Fruit fly (Drosophila melanogaster) whole organism, wandering third instar larva: ENCODE results near the gene CG32695.

Experiments
- Abd-B ChIP-seq: fragments of >200 bp; optimal IDR thresholded peaks from 2 replicates; lab custom pipeline; 2017; ENCODE audit warnings: missing biosample characterization, missing genetic modification characterization
- CG32264 ChIP-seq: fragments of 200-800 bp; sonication (Bioruptor generic); optimal IDR thresholded peaks from 2 replicates; lab custom pipeline; 2016; ENCODE audit warnings: missing biosample characterization, missing genetic modification characterization
- CG9705 ChIP-seq: fragments of 200-800 bp; sonication (Bioruptor generic); optimal IDR thresholded peaks from 2 replicates; lab custom pipeline; 2018; ENCODE audit warnings: missing biosample characterization, mild to moderate bottlenecking, missing genetic modification characterization
- Dfd ChIP-seq: fragments of >200 bp; optimal IDR thresholded peaks from 2 replicates; lab custom pipeline; 2017; ENCODE audit warnings: missing biosample characterization, missing genetic modification characterization
- Dif ChIP-seq: fragments of 200-275, 200-300 bp; sonication (Bioruptor generic); optimal IDR thresholded peaks from 2 replicates; lab custom pipeline; 2018; ENCODE audit warnings: missing biosample characterization, missing genetic modification characterization; ENCODE audit not compliant: partially characterized antibody
- HLH106 ChIP-seq: fragments of 200-800 bp; optimal IDR thresholded peaks from 3 replicates; lab custom pipeline; 2019; ENCODE audit warnings: missing biosample characterization, mild to moderate bottlenecking, missing genetic modification characterization, moderate library complexity
- Hr78 ChIP-seq: fragments of >200 bp; optimal IDR thresholded peaks from 2 replicates; lab custom pipeline; 2017; ENCODE audit warnings: missing biosample characterization, missing genetic modification characterization
- Hr83 ChIP-seq: fragments of 200-300 bp; sonication (Bioruptor generic); optimal IDR thresholded peaks from 2 replicates; lab custom pipeline; 2016; ENCODE audit warnings: missing biosample characterization, mild to moderate bottlenecking, missing genetic modification characterization, moderate library complexity; ENCODE audit not compliant: poor library complexity, severe bottlenecking
- Jra ChIP-seq: sonication (Bioruptor generic); optimal IDR thresholded peaks from 2 replicates; lab custom pipeline; 2016; ENCODE audit warnings: missing biosample characterization, missing genetic modification characterization
- Mio ChIP-seq: sonication (Bioruptor generic); optimal IDR thresholded peaks from 2 replicates; lab custom pipeline; 2016; ENCODE audit warnings: missing biosample characterization, missing genetic modification characterization
- Myc ChIP-seq: fragments of >200 bp; optimal IDR thresholded peaks from 2 replicates; lab custom pipeline; 2017
- OdsH ChIP-seq: fragments of 200-800 bp; sonication (Bioruptor generic); optimal IDR thresholded peaks from 2 replicates; lab custom pipeline; 2016; ENCODE audit warnings: missing biosample characterization, mild to moderate bottlenecking, missing genetic modification characterization
- Rel ChIP-seq, 2 experiments: fragments of 200-800 bp; sonication (Bioruptor generic) in 1 of 2; optimal IDR thresholded peaks; 2 replicates in 1 of 2; 3 replicates in 1 of 2; lab custom pipeline; 2016 to 2019; ENCODE audit warnings: mild to moderate bottlenecking in 2 of 2, missing biosample characterization in 2 of 2, missing genetic modification characterization in 2 of 2, moderate library complexity in 1 of 2
- Vsx2 ChIP-seq: fragments of 200-300, 225-300 bp; sonication (Bioruptor generic); optimal IDR thresholded peaks from 2 replicates; lab custom pipeline; 2018; ENCODE audit warnings: missing biosample characterization, missing genetic modification characterization; ENCODE audit not compliant: partially characterized antibody
- br ChIP-seq: fragments of 200-800 bp; sonication (Bioruptor generic); optimal IDR thresholded peaks from 2 replicates; lab custom pipeline; 2016; ENCODE audit warnings: missing biosample characterization, missing genetic modification characterization
- dl ChIP-seq, 2 experiments: fragments of 175-275, 200-275 bp in 1 of 2; fragments of 200-275 bp in 1 of 2; sonication (Bioruptor generic); optimal IDR thresholded peaks; lab custom pipeline; 2018; ENCODE audit warnings: mild to moderate bottlenecking in 2 of 2, missing biosample characterization in 2 of 2, missing genetic modification characterization in 2 of 2, moderate library complexity in 2 of 2; ENCODE audit not compliant: partially characterized antibody in 2 of 2, insufficient read depth in 1 of 2
- dmrt93B ChIP-seq: fragments of 200-800 bp; sonication (Bioruptor generic); optimal IDR thresholded peaks from 2 replicates; lab custom pipeline; 2018; ENCODE audit warnings: missing biosample characterization, mild to moderate bottlenecking, missing genetic modification characterization
- dsf ChIP-seq: sonication (Bioruptor generic); optimal IDR thresholded peaks from 2 replicates; lab custom pipeline; 2016; ENCODE audit warnings: missing biosample characterization, missing genetic modification characterization, borderline replicate concordance
- ey ChIP-seq: fragments of 200-800 bp; sonication (Bioruptor generic); optimal IDR thresholded peaks from 2 replicates; lab custom pipeline; 2016; ENCODE audit warnings: missing biosample characterization, missing genetic modification characterization
- foxo ChIP-seq, 2 experiments: fragments of 200-800 bp; sonication (Bioruptor generic); optimal IDR thresholded peaks; 2 replicates in 1 of 2; 3 replicates in 1 of 2; lab custom pipeline; 2016 to 2017; ENCODE audit warnings: missing biosample characterization in 2 of 2, missing genetic modification characterization in 2 of 2
- fru ChIP-seq: fragments of 200-800 bp; sonication (Bioruptor generic); optimal IDR thresholded peaks from 3 replicates; lab custom pipeline; 2016; ENCODE audit warnings: missing biosample characterization, mild to moderate bottlenecking, missing genetic modification characterization
- h ChIP-seq: fragments of 200-800 bp; sonication (Bioruptor generic); optimal IDR thresholded peaks from 3 replicates; lab custom pipeline; 2016; ENCODE audit warnings: missing biosample characterization, mild to moderate bottlenecking, missing genetic modification characterization
- jim ChIP-seq: fragments of 175-275, 200-325 bp; sonication (Bioruptor generic); optimal IDR thresholded peaks from 2 replicates; lab custom pipeline; 2016; ENCODE audit warnings: missing biosample characterization, mild to moderate bottlenecking, missing genetic modification characterization
- lola ChIP-seq: fragments of >200 bp; optimal IDR thresholded peaks from 2 replicates; lab custom pipeline; 2017; ENCODE audit warnings: missing biosample characterization, missing genetic modification characterization
- sv ChIP-seq: fragments of 200-800 bp; sonication (Bioruptor generic); optimal IDR thresholded peaks from 3 replicates; lab custom pipeline; 2016; ENCODE audit warnings: missing biosample characterization, missing genetic modification characterization
- tai ChIP-seq: sonication (Bioruptor generic); optimal IDR thresholded peaks from 2 replicates; lab custom pipeline; 2016; ENCODE audit warnings: missing biosample characterization, missing genetic modification characterization
- woc ChIP-seq: sonication (Bioruptor generic); optimal IDR thresholded peaks from 2 replicates; lab custom pipeline; 2016; ENCODE audit warnings: missing biosample characterization, mild to moderate bottlenecking, missing genetic modification characterization

The CG32695 gene

dm6 chrX:9873917-9874316 lies at the start of gene CG32695:
TSS of gene CG32695 (minus strand) at chrX:9874057.
- TF ChIP-seq Rel (GFP tag; optimal IDR thresholded peaks at IDR 0.05; lab: Kevin White, UChicago), result no peak
- TF ChIP-seq Rel (tag; optimal IDR thresholded peaks at IDR 0.05; lab: Kevin White, UChicago), result peak; percentile 32
- TF ChIP-seq jim (GFP tag; lab: Kevin White, UChicago), result no peak

DNA sequence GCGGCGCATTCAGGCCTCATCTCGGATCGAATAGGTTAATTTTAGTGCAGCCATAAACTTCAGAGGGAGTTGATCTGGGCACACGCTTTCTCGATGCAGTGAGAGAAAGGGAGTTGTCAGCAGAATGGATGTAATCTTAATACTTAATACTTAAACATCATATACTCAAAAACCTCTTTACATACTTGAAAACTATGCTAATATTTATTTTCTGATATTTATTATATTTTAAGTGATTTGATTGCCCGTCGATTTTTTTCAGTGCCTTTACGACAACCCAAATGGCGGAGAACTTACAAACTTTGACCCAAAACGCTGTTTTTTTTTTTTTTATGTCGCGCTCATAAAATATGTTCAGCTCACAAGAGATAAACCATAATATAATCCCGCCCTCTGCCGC lies 37.9 kb upstream of the CG32695 start:
- no peak for TF ChIP-seq ey (GFP tag; lab: Kevin White, UChicago)
- no peak for TF ChIP-seq br (GFP tag; lab: Kevin White, UChicago)
- no peak for TF ChIP-seq Hr78 (GFP tag; lab: Kevin White, UChicago)
- no peak for TF ChIP-seq CG32264 (GFP tag; lab: Kevin White, UChicago)
- TF ChIP-seq OdsH (GFP tag; lab: Kevin White, UChicago), result no peak
- no peak for TF ChIP-seq HLH106 (tag; lab: Kevin White, UChicago)
- no peak for TF ChIP-seq dsf
- no peak for TF ChIP-seq sv
- no peak for TF ChIP-seq fru
- no peak for TF ChIP-seq tai (GFP tag; lab: Kevin White, UChicago)

DNA sequence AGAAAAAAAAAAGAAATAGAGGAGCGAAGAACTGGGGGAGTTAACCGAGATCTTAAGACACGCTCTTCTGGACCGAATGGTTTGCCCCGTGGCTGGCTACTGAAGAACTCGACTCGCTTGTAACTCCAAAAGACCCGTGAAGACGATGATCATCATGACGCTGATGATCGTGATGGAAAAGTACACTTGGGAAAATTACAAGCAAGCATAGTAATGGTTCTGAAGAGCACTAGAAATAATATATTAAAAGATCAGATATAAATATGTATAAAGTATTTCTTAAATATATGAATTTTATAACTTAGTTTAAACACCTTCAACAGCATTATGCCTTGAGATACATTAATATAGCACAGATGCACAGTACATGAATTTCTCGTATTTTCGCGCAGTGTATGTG lies 37.2 kb upstream of the CG32695 start, which contains the start of gene CG1986:
TSS of gene CG1986 (minus strand) at position 101 of the 400 bp plus-strand sequence.
- TF ChIP-seq CG9705 (no peak), h (GFP tag; lab: Kevin White, UChicago) (no peak), Hr83 (GFP tag; lab: Kevin White, UChicago) (no peak), dl (GFP tag; optimal IDR thresholded peaks at IDR 0.05; lab: Kevin White, UChicago; ENCODE audit: insufficient read depth in 1 of 2, partially characterized antibody in 2 of 2) (no peak), Vsx2 (GFP tag; lab: Kevin White, UChicago) (no peak), Dif (no peak), dsf (no peak), lola (GFP tag; lab: Kevin White, UChicago) (no peak), Dfd (GFP tag; lab: Kevin White, UChicago) (no peak), jim (GFP tag; lab: Kevin White, UChicago) (no peak)

dm6 chrX:9909384-9909783 lies 35.5 kb upstream of the CG32695 start:
- TF ChIP-seq Rel (GFP tag; optimal IDR thresholded peaks at IDR 0.05; lab: Kevin White, UChicago) (no peak), Rel (tag; optimal IDR thresholded peaks at IDR 0.05; lab: Kevin White, UChicago) (no peak), dl (GFP tag; optimal IDR thresholded peaks at IDR 0.05; lab: Kevin White, UChicago; ENCODE audit: insufficient read depth in 1 of 2, partially characterized antibody in 2 of 2) (no peak), Mio (GFP tag; lab: Kevin White, UChicago) (no peak), fru (no peak), OdsH (GFP tag; lab: Kevin White, UChicago) (no peak), woc (GFP tag; lab: Kevin White, UChicago) (no peak), lola (GFP tag; lab: Kevin White, UChicago) (no peak), Hr83 (GFP tag; lab: Kevin White, UChicago) (no peak), Jra (no peak), dmrt93B (GFP tag; lab: Kevin White, UChicago) (no peak), Vsx2 (GFP tag; lab: Kevin White, UChicago) (no peak), dsf (no peak), Dif (no peak), HLH106 (tag; lab: Kevin White, UChicago) (no peak), Myc (lab: Kevin White, UChicago) (no peak), Abd-B (GFP tag; lab: Kevin White, UChicago) (no peak), Hr78 (GFP tag; lab: Kevin White, UChicago) (no peak)

- TF ChIP-seq Vsx2 (GFP tag; lab: Kevin White, UChicago), result no peak
- peak; percentile 3 for TF ChIP-seq fru
- TF ChIP-seq, all 38 proteins: peak for 1
Observed at dm6 chrX:9899535-9900179, 25.8 kb upstream of the CG32695 start, which contains the start of gene CG15249. TSS of gene CG15249 (minus strand) at chrX:9899585.

DNA sequence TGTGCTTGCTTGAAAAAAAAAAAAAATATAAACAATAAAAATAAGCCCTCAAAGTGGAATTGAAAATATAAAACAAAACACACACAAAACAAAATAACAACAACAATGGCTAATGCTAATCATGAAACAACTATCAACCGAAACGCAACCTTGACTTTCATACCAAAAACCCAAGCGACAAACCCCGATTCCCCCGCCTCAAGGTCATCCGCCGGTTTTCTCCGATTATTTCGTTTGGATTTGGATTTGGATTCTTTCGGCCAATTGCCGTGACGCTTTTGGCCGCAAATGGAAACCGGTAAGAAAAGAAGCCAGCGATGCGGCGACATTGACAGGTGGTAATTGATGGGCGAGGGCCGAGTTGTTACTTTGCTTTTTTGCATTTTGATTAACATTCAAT lies 23.7 kb upstream of the CG32695 start:
- no peak for TF ChIP-seq Myc (lab: Kevin White, UChicago)
- no peak for TF ChIP-seq foxo (GFP tag; optimal IDR thresholded peaks at IDR 0.05; lab: Kevin White, UChicago)
- no peak for TF ChIP-seq lola (GFP tag; lab: Kevin White, UChicago)
- TF ChIP-seq HLH106 (tag; lab: Kevin White, UChicago), result no peak
- no peak for TF ChIP-seq Hr78 (GFP tag; lab: Kevin White, UChicago)
- no peak for TF ChIP-seq CG9705
- no peak for TF ChIP-seq Dfd (GFP tag; lab: Kevin White, UChicago)
- TF ChIP-seq sv, result no peak
